Fruit fly (Drosophila melanogaster) whole organism: Measurements from ENCODE around the gene PolQ.

ENCODE experiments used
- CG8478 ChIP-seq: fragments of >200 bp; optimal IDR thresholded peaks from 2 replicates; lab custom pipeline; 2018; ENCODE audit warnings: inconsistent platforms
- Dll ChIP-seq: fragments of >200 bp; optimal IDR thresholded peaks from 2 replicates; lab custom pipeline; 2017
- psq ChIP-seq: fragments of >200 bp; optimal IDR thresholded peaks from 2 replicates; lab custom pipeline; 2017
- usp ChIP-seq: fragments of >200 bp; optimal IDR thresholded peaks from 2 replicates; lab custom pipeline; 2017; ENCODE audit warnings: missing biosample characterization, missing genetic modification characterization, mixed read lengths

- TF ChIP-seq Dll (lab: Kevin White, UChicago) (no peak), CG8478 (lab: Kevin White, UChicago) (no peak), usp (GFP tag; lab: Kevin White, UChicago) (no peak), psq (lab: Kevin White, UChicago) (no peak)
Observed at dm6 chr3R:12697022-12697421, 15.1 kb downstream of the PolQ start, which contains the start of gene Past1.
